Worm (Caenorhabditis elegans): ENCODE data around the gene glna-2.
A peak's percentile ranks its signal among the peaks of the same experiment; 100 is the strongest.

Gene glna-2

ce11 chrII:8016761-8017160, 8.3 kb downstream of the glna-2 start (continued):
- no peak for TF ChIP-seq zim-3 (tag; optimal IDR thresholded peaks at IDR 0.05)
- peak; percentile 53 for TF ChIP-seq lin-54 (GFP tag; optimal IDR thresholded peaks at IDR 0.05)
- peak; percentile 5 for TF ChIP-seq ama-1 (optimal IDR thresholded peaks at IDR 0.05)
- no peak for TF ChIP-seq ama-1 (GFP tag; optimal IDR thresholded peaks at IDR 0.05)
- 0 out of 2 replicates have a peak, but pooled peaks have one; percentile 54 for TF ChIP-seq Y53G8AR.9 (GFP tag; conservative IDR thresholded peaks at IDR 0.05)
- no peak for TF ChIP-seq ztf-28 (GFP tag; IDR thresholded peaks at IDR 0.05)
- TF ChIP-seq athp-1 (tag; optimal IDR thresholded peaks at IDR 0.05): no peak
- TF ChIP-seq ceh-79 (tag; optimal IDR thresholded peaks at IDR 0.05): no peak
- TF ChIP-seq attf-5 (GFP tag; optimal IDR thresholded peaks at IDR 0.05): peak; percentile 68
- TF ChIP-seq ztf-6 (GFP tag; IDR thresholded peaks at IDR 0.05): no peak
- no peak for TF ChIP-seq xnd-1 (tag; optimal IDR thresholded peaks at IDR 0.05)
- TF ChIP-seq lag-1 (GFP tag; IDR thresholded peaks at IDR 0.05): no peak
- TF ChIP-seq ccch-3 (GFP tag; optimal IDR thresholded peaks at IDR 0.05): no peak
- no peak for TF ChIP-seq mxl-1 (tag; optimal IDR thresholded peaks at IDR 0.05)
- TF ChIP-seq rpc-1 (optimal IDR thresholded peaks at IDR 0.05): no peak
- TF ChIP-seq rpc-1 (tag; optimal IDR thresholded peaks at IDR 0.05): no peak
- no peak for TF ChIP-seq ceh-100 (GFP tag; IDR thresholded peaks at IDR 0.05)
- no peak for TF ChIP-seq F57A8.1 (GFP tag; optimal IDR thresholded peaks at IDR 0.05)
- TF ChIP-seq F22D6.2 (tag; optimal IDR thresholded peaks at IDR 0.05): no peak
- TF ChIP-seq unc-62 (GFP tag; optimal IDR thresholded peaks at IDR 0.05): peak; percentile 45
- TF ChIP-seq nhr-80 (tag; optimal IDR thresholded peaks at IDR 0.05): peak; percentile 90
- TF ChIP-seq tbp1 (GFP tag; optimal IDR thresholded peaks at IDR 0.05): peak; percentile 55
- TF ChIP-seq nfya-2 (GFP tag; IDR thresholded peaks at IDR 0.05): no peak
- TF ChIP-seq T07F8.4 (tag; optimal IDR thresholded peaks at IDR 0.05): no peak
- TF ChIP-seq snpc-1.3 (tag; optimal IDR thresholded peaks at IDR 0.05; ENCODE audit: insufficient read depth): no peak
- no peak for TF ChIP-seq dpff-1 (tag; optimal IDR thresholded peaks at IDR 0.05)
- TF ChIP-seq ZK185.1 (tag; optimal IDR thresholded peaks at IDR 0.05; ENCODE audit: poor library complexity, severe bottlenecking): no peak
- TF ChIP-seq akir-1 (GFP tag; optimal IDR thresholded peaks at IDR 0.05): peak; percentile 28
- TF ChIP-seq atf-7 (tag; optimal IDR thresholded peaks at IDR 0.05): peak; percentile 86
- TF ChIP-seq sptf-2 (GFP tag; optimal IDR thresholded peaks at IDR 0.05): no peak
- peak; percentile 57; the same call in 1 of the 2 replicates for TF ChIP-seq K11D2.4 (GFP tag; IDR thresholded peaks at IDR 0.05)
- 0 out of 2 replicates have a peak, but pooled peaks have one; percentile 55 for TF ChIP-seq cebp-2 (GFP tag; IDR thresholded peaks at IDR 0.05)
- no peak for TF ChIP-seq mel-28 (tag; optimal IDR thresholded peaks at IDR 0.05; ENCODE audit: borderline replicate concordance)
- peak in 1 of 3 experiments; percentile 28 for TF ChIP-seq lin-35 (GFP tag; optimal IDR thresholded peaks at IDR 0.05)
- TF ChIP-seq bed-2 (GFP tag; IDR thresholded peaks at IDR 0.05): no peak
- TF ChIP-seq tlf-1 (GFP tag; optimal IDR thresholded peaks at IDR 0.05): peak; percentile 43
- TF ChIP-seq hrde-1 (tag; optimal IDR thresholded peaks at IDR 0.05; ENCODE audit: borderline replicate concordance): no peak
- no peak for TF ChIP-seq dpl-1 (GFP tag; optimal IDR thresholded peaks at IDR 0.05)
- peak; percentile 51; the same call in 1 of the 2 replicates for TF ChIP-seq Y67H2A.10 (GFP tag; conservative IDR thresholded peaks at IDR 0.05)
- TF ChIP-seq D2030.7 (GFP tag; IDR thresholded peaks at IDR 0.05): no peak
- TF ChIP-seq B0261.1 (tag; optimal IDR thresholded peaks at IDR 0.05): no peak
- no peak for TF ChIP-seq C17E4.6 (GFP tag; IDR thresholded peaks at IDR 0.05)
- TF ChIP-seq die-1 (tag; optimal IDR thresholded peaks at IDR 0.05): peak; percentile 49
- TF ChIP-seq madf-6 (GFP tag; IDR thresholded peaks at IDR 0.05): no peak
- no peak for TF ChIP-seq nhr-120 (GFP tag; IDR thresholded peaks at IDR 0.05)
- no peak for TF ChIP-seq efl-1 (GFP tag; optimal IDR thresholded peaks at IDR 0.05)
- peak; percentile 38 for TF ChIP-seq hmg-1.2 (GFP tag; IDR thresholded peaks at IDR 0.05)
- no peak for TF ChIP-seq madf-10 (tag; optimal IDR thresholded peaks at IDR 0.05)
- no peak for TF ChIP-seq Y79H2A.3 (GFP tag; conservative IDR thresholded peaks at IDR 0.05)
- no peak for TF ChIP-seq ceh-27 (GFP tag; optimal IDR thresholded peaks at IDR 0.05)

All from whole organism, young adult.